Fruit fly (Drosophila melanogaster) whole organism, embryonic: ENCODE results near the gene Capa.

Experiments used
- BEAF-32 ChIP-seq: fragments of 200-800 bp; sonication (Bioruptor generic); optimal IDR thresholded peaks from 3 replicates; lab custom pipeline; 2017; ENCODE audit warnings: missing biosample characterization, missing genetic modification characterization, mild to moderate bottlenecking, moderate library complexity, missing genetic modification reagents
- C15 ChIP-seq: fragments of 200-800 bp; sonication (Bioruptor generic); IDR thresholded peaks from 3 replicates; pipeline ENCODE4 v1.3.6; 2022; ENCODE audit warnings: missing biosample characterization, missing genetic modification characterization
- CG10267 ChIP-seq: fragments of 200-800 bp; sonication (Bioruptor generic); optimal IDR thresholded peaks from 2 replicates; lab custom pipeline; 2018; ENCODE audit warnings: missing biosample characterization, mild to moderate bottlenecking, missing genetic modification characterization, moderate library complexity
- CG10565 ChIP-seq: fragments of 200-800 bp; sonication (Bioruptor generic); optimal IDR thresholded peaks from 3 replicates; lab custom pipeline; 2016; ENCODE audit warnings: missing biosample characterization, mild to moderate bottlenecking, missing genetic modification characterization
- CG11695 ChIP-seq: fragments of 200-800 bp; sonication (Bioruptor generic); IDR thresholded peaks from 3 replicates; pipeline ENCODE4 v1.3.6; 2022; ENCODE audit warnings: missing biosample characterization, missing genetic modification characterization
- CG13424 ChIP-seq: fragments of 200-800 bp; sonication (Bioruptor generic); optimal IDR thresholded peaks from 2 replicates; lab custom pipeline; 2019; ENCODE audit warnings: missing biosample characterization, mild to moderate bottlenecking, missing genetic modification characterization, moderate library complexity
- CG13894 ChIP-seq: fragments of 200-800 bp; sonication (Bioruptor generic); optimal IDR thresholded peaks from 3 replicates; lab custom pipeline; 2018; ENCODE audit warnings: missing biosample characterization, mild to moderate bottlenecking, missing genetic modification characterization, moderate library complexity
- CG14667 ChIP-seq: fragments of 200-800 bp; sonication (Bioruptor generic); IDR thresholded peaks from 2 replicates; pipeline ENCODE4 v1.3.6; 2022; ENCODE audit warnings: missing biosample characterization, missing genetic modification characterization
- CG14965 ChIP-seq: fragments of 200-800 bp; sonication (Bioruptor generic); optimal IDR thresholded peaks from 2 replicates; lab custom pipeline; 2016; ENCODE audit warnings: missing biosample characterization, missing genetic modification characterization, borderline replicate concordance
- CG15479 ChIP-seq: fragments of 200-800 bp; sonication (Bioruptor generic); optimal IDR thresholded peaks from 3 replicates; lab custom pipeline; 2019; ENCODE audit warnings: missing biosample characterization, mild to moderate bottlenecking, missing genetic modification characterization, moderate library complexity
- CG16863 ChIP-seq: fragments of 200-800 bp; sonication (Bioruptor generic); optimal IDR thresholded peaks from 3 replicates; lab custom pipeline; 2016; ENCODE audit warnings: missing biosample characterization, missing genetic modification characterization
- CG18476 ChIP-seq: fragments of 200-800 bp; sonication (Bioruptor generic); optimal IDR thresholded peaks from 2 replicates; lab custom pipeline; 2016; ENCODE audit warnings: missing biosample characterization, mild to moderate bottlenecking, missing genetic modification characterization
- CG2875 ChIP-seq: fragments of 200-800 bp; sonication (Bioruptor generic); optimal IDR thresholded peaks from 2 replicates; lab custom pipeline; 2017; ENCODE audit warnings: missing biosample characterization, mild to moderate bottlenecking, missing genetic modification characterization, missing genetic modification reagents
- CG31441 ChIP-seq: fragments of 200-800 bp; sonication (Bioruptor generic); IDR thresholded peaks from 2 replicates; pipeline ENCODE4 v1.3.6; 2022; ENCODE audit warnings: missing biosample characterization, missing genetic modification characterization
- CG32532 ChIP-seq: fragments of 200-800 bp; sonication (Bioruptor generic); IDR thresholded peaks from 2 replicates; pipeline ENCODE4 v1.3.6; 2022; ENCODE audit warnings: missing biosample characterization, missing genetic modification characterization
- CG3407 ChIP-seq: fragments of 200-800 bp; sonication (Bioruptor generic); optimal IDR thresholded peaks from 2 replicates; lab custom pipeline; 2018; ENCODE audit warnings: missing biosample characterization, mild to moderate bottlenecking, missing genetic modification characterization
- CG34422 ChIP-seq: fragments of 200-800 bp; sonication (Bioruptor generic); IDR thresholded peaks from 3 replicates; pipeline ENCODE4 v1.3.6; 2022; ENCODE audit warnings: missing biosample characterization, missing genetic modification characterization
- CG3726 ChIP-seq: fragments of 200-800 bp; sonication (Bioruptor generic); IDR thresholded peaks from 3 replicates; pipeline ENCODE4, ENCODE4 v1.3.6; 2022; ENCODE audit warnings: missing biosample characterization, missing genetic modification characterization
- CG4360 ChIP-seq: fragments of 200-800 bp; sonication (Bioruptor generic); IDR thresholded peaks from 2 replicates; pipeline ENCODE4 v1.3.6; 2022; ENCODE audit warnings: missing biosample characterization, missing genetic modification characterization
- CG4707 ChIP-seq: fragments of 200-800 bp; sonication (Bioruptor generic); optimal IDR thresholded peaks from 2 replicates; lab custom pipeline; 2018; ENCODE audit warnings: missing biosample characterization, mild to moderate bottlenecking, missing genetic modification characterization, moderate library complexity
- CG6272 ChIP-seq: fragments of 200-800 bp; sonication (Bioruptor generic); IDR thresholded peaks from 2 replicates; pipeline ENCODE4 v1.3.6; 2022; ENCODE audit warnings: missing biosample characterization, missing genetic modification characterization
- CG6791 ChIP-seq: fragments of 200-800 bp; sonication (Bioruptor generic); IDR thresholded peaks from 3 replicates; pipeline ENCODE4 v1.3.6; 2022; ENCODE audit warnings: missing biosample characterization, missing genetic modification characterization; ENCODE audit not compliant: partially characterized antibody
- CG6813 ChIP-seq: fragments of 200-800 bp; sonication (Bioruptor generic); optimal IDR thresholded peaks from 2 replicates; lab custom pipeline; 2017; ENCODE audit warnings: missing biosample characterization, missing genetic modification characterization, mild to moderate bottlenecking, moderate library complexity, missing genetic modification reagents
- CG7745 ChIP-seq: fragments of 200-800 bp; sonication (Bioruptor generic); optimal IDR thresholded peaks from 2 replicates; lab custom pipeline; 2018; ENCODE audit warnings: missing biosample characterization, mild to moderate bottlenecking, missing genetic modification characterization, moderate library complexity
- CG9727 ChIP-seq: fragments of 200-800 bp; sonication (Bioruptor generic); optimal IDR thresholded peaks from 3 replicates; lab custom pipeline; 2017; ENCODE audit warnings: missing biosample characterization, mild to moderate bottlenecking, missing genetic modification characterization
- CG9876 ChIP-seq: fragments of 200-800 bp; sonication (Bioruptor generic); optimal IDR thresholded peaks from 2 replicates; lab custom pipeline; 2016; ENCODE audit warnings: missing biosample characterization, missing genetic modification characterization
- Dfd ChIP-seq, 2 experiments: fragments of >200 bp; optimal IDR thresholded peaks; 2 replicates each; lab custom pipeline; 2017; ENCODE audit warnings: missing biosample characterization in 2 of 2, missing genetic modification characterization in 2 of 2
- Ets65A ChIP-seq: fragments of 200-800 bp; sonication (Bioruptor generic); peaks from one replicate; lab custom pipeline; 2016; ENCODE audit warnings: missing biosample characterization, missing genetic modification characterization
- HLHmδ ChIP-seq: fragments of 200-800 bp; sonication (Bioruptor generic); optimal IDR thresholded peaks from 2 replicates; lab custom pipeline; 2018; ENCODE audit warnings: missing biosample characterization, mild to moderate bottlenecking, missing genetic modification characterization, moderate library complexity
- Hmr ChIP-seq: fragments of 200-800 bp; sonication (Bioruptor generic); optimal IDR thresholded peaks from 3 replicates; lab custom pipeline; 2017; ENCODE audit warnings: mild to moderate bottlenecking, missing biosample characterization, missing genetic modification reagents, missing genetic modification characterization
- Hr78 ChIP-seq, 2 experiments: fragments of 200-800 bp in 1 of 2; fragments of >200 bp in 1 of 2; sonication (Bioruptor generic) in 1 of 2; optimal IDR thresholded peaks; 2 replicates each; lab custom pipeline; 2017 to 2019; ENCODE audit warnings: missing biosample characterization in 2 of 2, missing genetic modification characterization in 2 of 2, mild to moderate bottlenecking in 1 of 2, moderate library complexity in 1 of 2
- Kr ChIP-seq: fragments of 200-800 bp; sonication (Bioruptor generic); optimal IDR thresholded peaks from 2 replicates; lab custom pipeline; 2017; ENCODE audit warnings: missing biosample characterization, mild to moderate bottlenecking, missing genetic modification characterization
- MBD-R2 ChIP-seq: fragments of 200-800 bp; sonication (Bioruptor generic); IDR thresholded peaks from 2 replicates; pipeline ENCODE4 v1.3.6; 2022; ENCODE audit warnings: missing biosample characterization, missing genetic modification characterization
- NK7.1 ChIP-seq: fragments of 200-800 bp; sonication (Bioruptor generic); optimal IDR thresholded peaks from 3 replicates; lab custom pipeline; 2016; ENCODE audit warnings: missing biosample characterization, missing genetic modification characterization
- Optix ChIP-seq: fragments of 200-800 bp; sonication (Bioruptor generic); IDR thresholded peaks from 3 replicates; pipeline ENCODE4 v1.3.6; 2022; ENCODE audit warnings: missing biosample characterization, missing genetic modification characterization
- Sin3A ChIP-seq: fragments of >200 bp; optimal IDR thresholded peaks from 2 replicates; lab custom pipeline; 2018
- Six4 ChIP-seq: fragments of 200-800 bp; sonication (Bioruptor generic); optimal IDR thresholded peaks from 2 replicates; lab custom pipeline; 2016; ENCODE audit warnings: missing biosample characterization, missing genetic modification characterization
- Sry-δ ChIP-seq: fragments of 200-800 bp; sonication (Bioruptor generic); optimal IDR thresholded peaks from 2 replicates; lab custom pipeline; 2016; ENCODE audit warnings: missing biosample characterization, missing genetic modification characterization
- Vsx1 ChIP-seq: fragments of 200-800 bp; sonication (Bioruptor generic); optimal IDR thresholded peaks from 2 replicates; lab custom pipeline; 2017; ENCODE audit warnings: missing biosample characterization, mild to moderate bottlenecking, missing genetic modification characterization, missing genetic modification reagents
- aop ChIP-seq: fragments of 200-800 bp; sonication (Bioruptor generic); IDR thresholded peaks from 2 replicates; pipeline ENCODE4 v1.3.6; 2022; ENCODE audit warnings: missing biosample characterization, missing genetic modification characterization
- dm ChIP-seq: fragments of 200-800 bp; sonication (Bioruptor generic); optimal IDR thresholded peaks from 3 replicates; lab custom pipeline; 2016; ENCODE audit warnings: missing biosample characterization, missing genetic modification characterization
- grau ChIP-seq: fragments of 200-800 bp; optimal IDR thresholded peaks from 3 replicates; lab custom pipeline; 2019; ENCODE audit warnings: missing biosample characterization, mild to moderate bottlenecking, missing genetic modification characterization, moderate library complexity
- jing ChIP-seq: fragments of 200-800 bp; sonication (Bioruptor generic); optimal IDR thresholded peaks from 2 replicates; lab custom pipeline; 2018; ENCODE audit warnings: missing biosample characterization, mild to moderate bottlenecking, missing genetic modification characterization
- lmd ChIP-seq: fragments of 200-800 bp; sonication (Bioruptor generic); IDR thresholded peaks from 2 replicates; pipeline ENCODE4 v1.3.6; 2022; ENCODE audit warnings: missing biosample characterization, missing genetic modification characterization
- lov ChIP-seq, 2 experiments: fragments of 200-800 bp in 1 of 2; fragments of >200 bp in 1 of 2; sonication (Bioruptor generic) in 1 of 2; IDR thresholded peaks in 1 of 2; optimal IDR thresholded peaks in 1 of 2; 2 replicates in 1 of 2; 3 replicates in 1 of 2; pipeline versions ENCODE4 v1.3.6 to Lab custom; 2017 to 2022; ENCODE audit warnings: missing biosample characterization in 1 of 2, missing genetic modification characterization in 1 of 2
- rib ChIP-seq: fragments of 200-800 bp; sonication (Bioruptor generic); IDR thresholded peaks from 2 replicates; pipeline ENCODE4 v1.3.6; 2022; ENCODE audit warnings: missing biosample characterization, missing genetic modification characterization
- ro ChIP-seq: fragments of 200-800 bp; sonication (Bioruptor generic); IDR thresholded peaks from 2 replicates; pipeline ENCODE4 v1.3.6; 2022; ENCODE audit warnings: missing biosample characterization, missing genetic modification characterization
- stwl ChIP-seq: fragments of 200-800 bp; sonication (Bioruptor generic); optimal IDR thresholded peaks from 3 replicates; lab custom pipeline; 2018; ENCODE audit warnings: missing biosample characterization, mild to moderate bottlenecking, missing genetic modification characterization, moderate library complexity
- toy ChIP-seq: fragments of 200-800 bp; sonication (Bioruptor generic); IDR thresholded peaks from 2 replicates; pipeline ENCODE4 v1.3.6; 2022; ENCODE audit warnings: missing biosample characterization, missing genetic modification characterization
- wdn ChIP-seq: fragments of 200-800 bp; sonication (Bioruptor generic); IDR thresholded peaks from 2 replicates; pipeline ENCODE4 v1.3.6; 2022; ENCODE audit warnings: missing biosample characterization, missing genetic modification characterization
- yki ChIP-seq: fragments of >200 bp; optimal IDR thresholded peaks from 3 replicates; lab custom pipeline; 2018

Capa gene

DNA sequence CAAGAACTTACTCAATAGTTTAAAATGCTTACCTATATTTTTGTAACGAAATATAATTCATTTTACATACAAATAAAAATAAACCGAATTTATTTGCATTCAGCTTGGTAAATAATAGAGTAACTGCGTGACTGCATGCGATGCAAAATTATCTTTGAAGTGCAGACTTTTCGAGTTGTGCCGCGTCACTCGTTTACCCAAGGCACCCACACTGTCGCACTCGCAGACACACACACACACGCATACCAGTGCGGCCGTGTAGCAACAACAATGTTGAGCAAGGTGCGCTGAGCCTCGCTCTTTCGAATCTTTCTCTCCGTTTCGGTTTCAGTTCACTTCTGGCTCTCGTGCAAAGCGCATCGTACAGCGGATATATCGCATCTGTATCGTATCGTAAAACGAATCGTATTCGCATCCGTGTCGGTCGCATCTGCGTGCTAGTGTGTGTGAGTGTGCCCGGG lies 37.4 kb downstream of the Capa start, which contains the start of gene CG31038 (continued):
- TF ChIP-seq CG32532 (GFP tag; lab: Robert Waterston, UW) (0 out of 2 replicates have a peak, but pooled peaks have one; percentile 15), aop (GFP tag; lab: Robert Waterston, UW) (0 out of 2 replicates have a peak, but pooled peaks have one; percentile 3), grau (tag; lab: Kevin White, UChicago) (no peak), stwl (tag; lab: Kevin White, UChicago) (peak; percentile 13), Hmr (no peak), Sry-δ (no peak), CG14667 (GFP tag; lab: Robert Waterston, UW) (no peak), CG14965 (GFP tag; lab: Kevin White, UChicago) (no peak), Optix (GFP tag; lab: Robert Waterston, UW) (0 out of 3 replicates have a peak, but pooled peaks have one; percentile 26), CG18476 (GFP tag; lab: Kevin White, UChicago) (no peak), Kr (GFP tag; lab: Kevin White, UChicago) (no peak), lmd (no peak), Dfd (GFP tag; optimal IDR thresholded peaks at IDR 0.05; lab: Kevin White, UChicago) (no peak), rib (peak; percentile 59; the same call in 1 of the 2 replicates), lov (optimal IDR thresholded peaks at IDR 0.05; lab: Kevin White, UChicago) (no peak), lov (GFP tag; IDR thresholded peaks at IDR 0.05; lab: Robert Waterston, UW) (0 out of 3 replicates have a peak, but pooled peaks have one; percentile 40), CG10267 (tag; lab: Kevin White, UChicago) (no peak), ro (GFP tag; lab: Robert Waterston, UW) (no peak), CG11695 (GFP tag; lab: Robert Waterston, UW) (no peak), Ets65A (GFP tag; lab: Kevin White, UChicago) (no peak), CG6791 (GFP tag; lab: Robert Waterston, UW) (peak; percentile 69; the same call in 2 of the 3 replicates), Sin3A (lab: Kevin White, UChicago) (no peak), NK7.1 (peak; percentile 1), BEAF-32 (GFP tag; lab: Kevin White, UChicago) (peak; percentile 13), MBD-R2 (GFP tag; lab: Robert Waterston, UW) (peak; percentile 29; the same call in 1 of the 2 replicates), wdn (GFP tag; lab: Robert Waterston, UW) (no peak), jing (GFP tag; lab: Kevin White, UChicago) (no peak), CG3407 (GFP tag; lab: Kevin White, UChicago) (no peak), CG31441 (GFP tag; lab: Robert Waterston, UW) (peak; percentile 24), HLHmδ (peak; percentile 89), CG16863 (GFP tag; lab: Kevin White, UChicago) (no peak), C15 (GFP tag; lab: Robert Waterston, UW) (no peak), CG15479 (GFP tag; lab: Kevin White, UChicago) (peak; percentile 85), yki (lab: Kevin White, UChicago) (peak; percentile 67), CG4360 (GFP tag; lab: Robert Waterston, UW) (peak; percentile 83), CG9876 (GFP tag; lab: Kevin White, UChicago) (no peak), CG6272 (GFP tag; lab: Robert Waterston, UW) (no peak), CG34422 (GFP tag; lab: Robert Waterston, UW) (peak; percentile 71; the same call in 1 of the 3 replicates), toy (GFP tag; lab: Robert Waterston, UW) (no peak), CG7745 (tag; lab: Kevin White, UChicago) (no peak), CG3726 (GFP tag; lab: Robert Waterston, UW) (no peak), Vsx1 (GFP tag; lab: Kevin White, UChicago) (no peak), CG6813 (no peak), dm (GFP tag; lab: Kevin White, UChicago) (no peak), Six4 (no peak), CG13424 (tag; lab: Kevin White, UChicago) (no peak), Hr78 (GFP tag; optimal IDR thresholded peaks at IDR 0.05; lab: Kevin White, UChicago) (peak in 1 of 2 experiments; percentile 38), CG10565 (no peak), CG9727 (GFP tag; lab: Kevin White, UChicago) (peak; percentile 10), CG4707 (GFP tag; lab: Kevin White, UChicago) (no peak), CG13894 (tag; lab: Kevin White, UChicago) (no peak), CG2875 (GFP tag; lab: Kevin White, UChicago) (no peak)
